Worm (Caenorhabditis elegans) whole organism, late embryonic: ENCODE measurements around the gene M01B2.13.
A peak's percentile ranks its signal among the peaks of the same experiment; 100 is the strongest.

Experiments used
- C38D4.7 ChIP-seq: fragments of 200-800 bp; sonication (Bioruptor generic); optimal IDR thresholded peaks from 2 replicates; lab custom pipeline; 2018; ENCODE audit warnings: mild to moderate bottlenecking, missing genetic modification characterization, moderate library complexity, missing compliant biosample characterization
- F13H6.1 ChIP-seq: sonication (generic microtip); optimal IDR thresholded peaks from 2 replicates; lab custom pipeline; 2016; ENCODE audit warnings: missing genetic modification characterization, missing compliant biosample characterization
- K02D7.2 ChIP-seq: sonication (generic microtip); optimal IDR thresholded peaks from 2 replicates; lab custom pipeline; 2017; ENCODE audit warnings: mild to moderate bottlenecking, missing genetic modification characterization, missing compliant biosample characterization
- K09A11.1 ChIP-seq: sonication (generic microtip); optimal IDR thresholded peaks from 2 replicates; lab custom pipeline; 2017; ENCODE audit warnings: antibody characterized with exemption, mild to moderate bottlenecking, missing genetic modification characterization, missing compliant biosample characterization; ENCODE audit not compliant: insufficient read depth
- ama-1 ChIP-seq: fragments of 150-350 bp; optimal IDR thresholded peaks from 2 replicates; lab custom pipeline; 2014
- ceh-18 ChIP-seq: sonication (generic microtip); optimal IDR thresholded peaks from 2 replicates; lab custom pipeline; 2016; ENCODE audit warnings: missing genetic modification characterization, missing compliant biosample characterization
- ceh-19 ChIP-seq: fragments of 200-800 bp; sonication (Bioruptor generic); optimal IDR thresholded peaks from 2 replicates; lab custom pipeline; 2018; ENCODE audit warnings: mild to moderate bottlenecking, missing genetic modification characterization, missing compliant biosample characterization
- ceh-2 ChIP-seq: sonication (generic microtip); optimal IDR thresholded peaks from 2 replicates; lab custom pipeline; 2016; ENCODE audit warnings: missing genotype, missing genetic modification characterization, missing compliant biosample characterization
- ceh-30 ChIP-seq: fragments of 150-350 bp; optimal IDR thresholded peaks from 2 replicates; lab custom pipeline; 2014; ENCODE audit warnings: missing biosample characterization, missing genetic modification characterization
- ceh-45 ChIP-seq: fragments of 200-800 bp; sonication (Bioruptor generic); IDR thresholded peaks from 2 replicates; pipeline ENCODE4 v1.3.6; 2022; ENCODE audit warnings: missing genetic modification reagents, missing genetic modification characterization, missing compliant biosample characterization
- ceh-6 ChIP-seq: fragments of 200-800 bp; sonication (Bioruptor generic); optimal IDR thresholded peaks from 2 replicates; lab custom pipeline; 2018; ENCODE audit warnings: mild to moderate bottlenecking, missing genetic modification characterization, missing compliant biosample characterization
- dve-1 ChIP-seq: sonication (generic microtip); optimal IDR thresholded peaks from 2 replicates; lab custom pipeline; 2017; ENCODE audit warnings: antibody characterized with exemption, mild to moderate bottlenecking, missing genetic modification characterization, missing compliant biosample characterization
- elt-2 ChIP-seq: sonication (generic microtip); optimal IDR thresholded peaks from 2 replicates; lab custom pipeline; 2016; ENCODE audit warnings: missing genetic modification reagents, missing genetic modification characterization, missing compliant biosample characterization
- ets-4 ChIP-seq: sonication (generic microtip); optimal IDR thresholded peaks from 2 replicates; lab custom pipeline; 2016; ENCODE audit warnings: missing genetic modification characterization, missing compliant biosample characterization
- eyg-1 ChIP-seq: sonication (generic microtip); optimal IDR thresholded peaks from 2 replicates; lab custom pipeline; 2016; ENCODE audit warnings: missing genotype, missing genetic modification characterization, missing compliant biosample characterization
- fkh-10 ChIP-seq: fragments of 150-350 bp; optimal IDR thresholded peaks from 2 replicates; lab custom pipeline; 2014; ENCODE audit warnings: missing biosample characterization, missing genetic modification reagents, missing genetic modification characterization
- gmeb-2 ChIP-seq: sonication (generic microtip); optimal IDR thresholded peaks from 2 replicates; lab custom pipeline; 2016; ENCODE audit warnings: missing genetic modification characterization, inconsistent platforms, missing compliant biosample characterization
- hlh-30 ChIP-seq: sonication (generic microtip); optimal IDR thresholded peaks from 2 replicates; lab custom pipeline; 2017; ENCODE audit warnings: antibody characterized with exemption, missing genetic modification characterization, missing compliant biosample characterization; ENCODE audit not compliant: insufficient read depth
- hlh-8 ChIP-seq: sonication (generic microtip); optimal IDR thresholded peaks from 2 replicates; lab custom pipeline; 2016; ENCODE audit warnings: missing genotype, missing genetic modification characterization, missing compliant biosample characterization
- mec-3 ChIP-seq: sonication (generic microtip); optimal IDR thresholded peaks from 2 replicates; lab custom pipeline; 2016; ENCODE audit warnings: borderline replicate concordance, missing genetic modification characterization, missing compliant biosample characterization
- nfya-1 ChIP-seq: sonication (generic microtip); optimal IDR thresholded peaks from 2 replicates; lab custom pipeline; 2017; ENCODE audit warnings: missing genetic modification characterization, mild to moderate bottlenecking, missing compliant biosample characterization, antibody characterized with exemption, moderate library complexity
- nhr-232 ChIP-seq: sonication (generic microtip); optimal IDR thresholded peaks from 2 replicates; lab custom pipeline; 2016; ENCODE audit warnings: missing genetic modification characterization, missing compliant biosample characterization
- npax-4 ChIP-seq: sonication (generic microtip); optimal IDR thresholded peaks from 2 replicates; lab custom pipeline; 2016; ENCODE audit warnings: missing genetic modification characterization, missing compliant biosample characterization
- odd-2 ChIP-seq: sonication (generic microtip); optimal IDR thresholded peaks from 2 replicates; lab custom pipeline; 2017; ENCODE audit warnings: antibody characterized with exemption, mild to moderate bottlenecking, missing genetic modification characterization, missing compliant biosample characterization
- pax-1 ChIP-seq: fragments of 150-350 bp; optimal IDR thresholded peaks from 2 replicates; lab custom pipeline; 2014; ENCODE audit warnings: missing biosample characterization, missing genetic modification characterization
- pha-2 ChIP-seq: sonication (generic microtip); optimal IDR thresholded peaks from 2 replicates; lab custom pipeline; 2017; ENCODE audit warnings: mild to moderate bottlenecking, missing genetic modification characterization, missing compliant biosample characterization
- pqm-1 ChIP-seq: sonication (generic microtip); optimal IDR thresholded peaks from 2 replicates; lab custom pipeline; 2016; ENCODE audit warnings: missing genetic modification characterization, missing compliant biosample characterization
- ref-2 ChIP-seq: sonication (generic microtip); optimal IDR thresholded peaks from 2 replicates; lab custom pipeline; 2016; ENCODE audit warnings: missing genetic modification characterization, missing compliant biosample characterization
- rnt-1 ChIP-seq: sonication (generic microtip); optimal IDR thresholded peaks from 2 replicates; lab custom pipeline; 2016; ENCODE audit warnings: missing genetic modification characterization, missing compliant biosample characterization
- sdc-2 ChIP-seq: sonication (generic microtip); optimal IDR thresholded peaks from 2 replicates; lab custom pipeline; 2016; ENCODE audit warnings: missing genotype, missing genetic modification characterization, missing compliant biosample characterization
- sox-2 ChIP-seq: fragments of 200-800 bp; sonication (Bioruptor generic); IDR thresholded peaks from 2 replicates; pipeline ENCODE4 v1.3.6; 2022; ENCODE audit warnings: missing genetic modification reagents, missing genetic modification characterization, missing compliant biosample characterization
- sox-4 ChIP-seq: sonication (generic microtip); optimal IDR thresholded peaks from 2 replicates; lab custom pipeline; 2017; ENCODE audit warnings: mild to moderate bottlenecking, missing genetic modification characterization, inconsistent platforms, missing compliant biosample characterization
- tbx-2 ChIP-seq: sonication (generic microtip); optimal IDR thresholded peaks from 2 replicates; lab custom pipeline; 2016; ENCODE audit warnings: missing genetic modification characterization, missing compliant biosample characterization
- tbx-7 ChIP-seq: sonication (generic microtip); optimal IDR thresholded peaks from 2 replicates; lab custom pipeline; 2016; ENCODE audit warnings: missing genotype, missing genetic modification characterization, missing compliant biosample characterization
- ttx-3 ChIP-seq: sonication (generic microtip); optimal IDR thresholded peaks from 2 replicates; lab custom pipeline; 2016; ENCODE audit warnings: missing genetic modification reagents, missing genetic modification characterization, missing compliant biosample characterization
- unc-3 ChIP-seq, 2 experiments: fragments of 200-800 bp in 1 of 2; sonication (Bioruptor generic) in 1 of 2; sonication (generic microtip) in 1 of 2; conservative IDR thresholded peaks in 1 of 2; optimal IDR thresholded peaks in 1 of 2; 2 replicates each; pipeline versions ENCODE4 v1.3.6 to Lab custom; 2016 to 2022; ENCODE audit warnings: missing compliant biosample characterization in 2 of 2, missing genetic modification characterization in 2 of 2, missing genetic modification reagents in 1 of 2
- unc-42 ChIP-seq: sonication (generic microtip); optimal IDR thresholded peaks from 2 replicates; lab custom pipeline; 2016; ENCODE audit warnings: missing genotype, missing genetic modification characterization, missing compliant biosample characterization
- unc-55 ChIP-seq: sonication (generic microtip); optimal IDR thresholded peaks from 2 replicates; lab custom pipeline; 2017; ENCODE audit warnings: missing biosample characterization, missing genetic modification reagents, missing genetic modification characterization
- zip-5 ChIP-seq: sonication (generic microtip); optimal IDR thresholded peaks from 2 replicates; lab custom pipeline; 2016; ENCODE audit warnings: missing genetic modification characterization, missing compliant biosample characterization
- ztf-16 ChIP-seq: sonication (generic microtip); optimal IDR thresholded peaks from 2 replicates; lab custom pipeline; 2017; ENCODE audit warnings: missing genetic modification characterization, missing compliant biosample characterization

The M01B2.13 gene

ce11 chrV:15235661-15236060, 30.1 kb downstream of the M01B2.13 start, which contains the start of gene nhr-164:
Gene nhr-164 (minus strand): TSS chrV:15235761.
- no peak for TF ChIP-seq ceh-18 (tag; lab: Kevin White, UChicago)
- no peak for TF ChIP-seq sdc-2
- TF ChIP-seq hlh-8 (tag; lab: Kevin White, UChicago), result no peak
- TF ChIP-seq F13H6.1 (tag; lab: Kevin White, UChicago), result no peak
- no peak for TF ChIP-seq mec-3 (tag; lab: Kevin White, UChicago)
- TF ChIP-seq ceh-6 (GFP tag; lab: Kevin White, UChicago), result no peak
- TF ChIP-seq npax-4, result no peak
- no peak for TF ChIP-seq ref-2 (tag; lab: Kevin White, UChicago)
- no peak for TF ChIP-seq ceh-19 (GFP tag; lab: Kevin White, UChicago)
- no peak for TF ChIP-seq ceh-2
- TF ChIP-seq ama-1 (lab: Kevin White, UChicago), result no peak
- TF ChIP-seq nfya-1 (tag; lab: Kevin White, UChicago), result no peak
- no peak for TF ChIP-seq ceh-30
- no peak for TF ChIP-seq dve-1 (tag; lab: Kevin White, UChicago)

- TF ChIP-seq mec-3 (tag; lab: Kevin White, UChicago) (no peak), ceh-6 (GFP tag; lab: Kevin White, UChicago) (no peak), rnt-1 (tag; lab: Kevin White, UChicago) (no peak), tbx-7 (no peak)
Measured at ce11 chrV:15232200-15232599, 33.5 kb downstream of the M01B2.13 start, which contains the start of gene srw-13. Gene srw-13 (plus strand): TSS chrV:15232500.

ce11 chrV:15230243-15230642, 35.5 kb downstream of the M01B2.13 start, which contains the start of gene srw-15:
Gene srw-15 (plus strand): TSS chrV:15230543.
- TF ChIP-seq tbx-7 (no peak), C38D4.7 (GFP tag; lab: Kevin White, UChicago) (no peak), pax-1 (tag; lab: Kevin White, UChicago) (no peak), pha-2 (tag; lab: Kevin White, UChicago) (no peak), sox-2 (GFP tag; lab: Robert Waterston, UW) (no peak), eyg-1 (tag; lab: Kevin White, UChicago) (no peak), zip-5 (no peak), F13H6.1 (tag; lab: Kevin White, UChicago) (no peak), ztf-16 (no peak), pqm-1 (tag; lab: Kevin White, UChicago) (no peak), ttx-3 (tag; lab: Kevin White, UChicago) (no peak)

- TF ChIP-seq pha-2 (tag; lab: Kevin White, UChicago) (no peak), pqm-1 (tag; lab: Kevin White, UChicago) (no peak), elt-2 (peak; percentile 95), ets-4 (tag; lab: Kevin White, UChicago) (no peak), dve-1 (tag; lab: Kevin White, UChicago) (no peak)
- TF ChIP-seq, all 69 proteins: peak for 1
Measured at ce11 chrV:15226206-15226605, 39.5 kb downstream of the M01B2.13 start.

ce11 chrV:15225650-15226049, 40.1 kb downstream of the M01B2.13 start, which contains the start of gene srw-14:
Gene srw-14 (plus strand): TSS chrV:15225950.
- TF ChIP-seq nhr-232 (tag; lab: Kevin White, UChicago) (no peak), ceh-30 (no peak), unc-42 (tag; lab: Kevin White, UChicago) (no peak), ceh-45 (no peak), K02D7.2 (tag; lab: Kevin White, UChicago) (no peak), gmeb-2 (no peak), sox-4 (tag; lab: Kevin White, UChicago) (no peak), ama-1 (lab: Kevin White, UChicago) (no peak), ttx-3 (tag; lab: Kevin White, UChicago) (no peak), tbx-7 (no peak), odd-2 (tag; lab: Kevin White, UChicago) (no peak), unc-3 (GFP tag; conservative IDR thresholded peaks at IDR 0.05; lab: Robert Waterston, UW) (no peak), unc-3 (tag; optimal IDR thresholded peaks at IDR 0.05; lab: Kevin White, UChicago) (no peak), hlh-30 (tag; lab: Kevin White, UChicago) (no peak), ref-2 (tag; lab: Kevin White, UChicago) (no peak), tbx-2 (tag; lab: Kevin White, UChicago) (no peak), zip-5 (no peak), npax-4 (no peak), K09A11.1 (tag; lab: Kevin White, UChicago) (no peak), unc-55 (GFP tag; lab: Kevin White, UChicago) (no peak), fkh-10 (no peak)
